Worm (Caenorhabditis elegans): ENCODE results near the gene Y40C5A.4.
"Not testable (repeated sequence)": the region's sequence is repeated elsewhere in the genome, so short reads cannot be mapped to it uniquely, and the experiment has no call there.

Y40C5A.4 gene

ce11 chrIV:7386835-7387551 is 22.1 kb upstream of the Y40C5A.4 start:
- TF ChIP-seq unc-62 (GFP tag; optimal IDR thresholded peaks at IDR 0.05) = no peak

- TF ChIP-seq unc-62 (GFP tag; optimal IDR thresholded peaks at IDR 0.05) = no peak
These were observed 16.8 kb upstream of the Y40C5A.4 start, which contains the start of gene ptp-8 for ce11 chrIV:7381754-7382153. ptp-8 (plus strand) TSS chrIV:7382054.

ce11 chrIV:7376511-7376910 is 11.6 kb upstream of the Y40C5A.4 start, which contains the start of gene T12B3.2:
T12B3.2 (plus strand) TSS chrIV:7376811.
- TF ChIP-seq unc-62 (GFP tag; optimal IDR thresholded peaks at IDR 0.05) = no peak

ce11 chrIV:7374847-7375246 is 9.9 kb upstream of the Y40C5A.4 start, which contains the start of gene T12B3.3:
T12B3.3 (plus strand) TSS chrIV:7375147.
- TF ChIP-seq unc-62 (GFP tag; optimal IDR thresholded peaks at IDR 0.05) = not testable (repeated sequence)

ce11 chrIV:7346751-7347150 is 18.2 kb downstream of the Y40C5A.4 start, which contains the start of gene daf-42:
daf-42 (minus strand) TSS chrIV:7346851.
- no peak for TF ChIP-seq unc-62 (GFP tag; optimal IDR thresholded peaks at IDR 0.05)

ce11 chrIV:7344020-7344419 is 20.9 kb downstream of the Y40C5A.4 start:
- no peak for TF ChIP-seq unc-62 (GFP tag; optimal IDR thresholded peaks at IDR 0.05)

ce11 chrIV:7342144-7342543 is 22.8 kb downstream of the Y40C5A.4 start:
- TF ChIP-seq unc-62 (GFP tag; optimal IDR thresholded peaks at IDR 0.05) = no peak

- TF ChIP-seq unc-62 (GFP tag; optimal IDR thresholded peaks at IDR 0.05) = no peak
These were observed 25.8 kb downstream of the Y40C5A.4 start for ce11 chrIV:7339095-7339494.

- no peak for TF ChIP-seq unc-62 (GFP tag; optimal IDR thresholded peaks at IDR 0.05)
These were observed 26.9 kb downstream of the Y40C5A.4 start for ce11 chrIV:7338042-7338441.

ce11 chrIV:7332695-7333094 is 32.2 kb downstream of the Y40C5A.4 start, which contains the start of gene ocr-4:
ocr-4 (minus strand) TSS chrIV:7332795.
- TF ChIP-seq unc-62 (GFP tag; optimal IDR thresholded peaks at IDR 0.05) = no peak

- TF ChIP-seq unc-62 (GFP tag; optimal IDR thresholded peaks at IDR 0.05) = no peak
These were observed 36.0 kb downstream of the Y40C5A.4 start, which contains the start of gene sqst-2 for ce11 chrIV:7328918-7329317. sqst-2 (minus strand) TSS chrIV:7328975.

- no peak for TF ChIP-seq unc-62 (GFP tag; optimal IDR thresholded peaks at IDR 0.05)
These were observed 38.2 kb downstream of the Y40C5A.4 start, which contains the start of gene ifo-1 for ce11 chrIV:7326613-7327149. ifo-1 (minus strand) TSS chrIV:7326663.

ce11 chrIV:7325698-7326097 is 39.2 kb downstream of the Y40C5A.4 start:
- no peak for TF ChIP-seq unc-62 (GFP tag; optimal IDR thresholded peaks at IDR 0.05)

- no peak for TF ChIP-seq unc-62 (GFP tag; optimal IDR thresholded peaks at IDR 0.05)
These were observed 40.0 kb downstream of the Y40C5A.4 start for ce11 chrIV:7324913-7325312.

ce11 chrIV:7323904-7324303 is 41.0 kb downstream of the Y40C5A.4 start:
- no peak for TF ChIP-seq unc-62 (GFP tag; optimal IDR thresholded peaks at IDR 0.05)

- TF ChIP-seq unc-62 (GFP tag; optimal IDR thresholded peaks at IDR 0.05) = no peak
These were observed 44.2 kb downstream of the Y40C5A.4 start for ce11 chrIV:7320688-7321087.

ce11 chrIV:7319931-7320435 is 44.9 kb downstream of the Y40C5A.4 start:
- no peak for TF ChIP-seq unc-62 (GFP tag; optimal IDR thresholded peaks at IDR 0.05)

Data from whole organism, dauer.